Worm (Caenorhabditis elegans): Measurements from ENCODE around the gene srg-23.

ce11 chrII:3065086-3065485 lies 30.9 kb downstream of the srg-23 start:
- TF ChIP-seq zag-1 (tag; optimal IDR thresholded peaks at IDR 0.05): no peak
- TF ChIP-seq snpc-4 (tag; optimal IDR thresholded peaks at IDR 0.05): no peak
- no peak for TF ChIP-seq spr-3 (GFP tag; optimal IDR thresholded peaks at IDR 0.05)
- no peak for TF ChIP-seq pqm-1 (tag; optimal IDR thresholded peaks at IDR 0.05)
- no peak for TF ChIP-seq nhr-237 (tag; optimal IDR thresholded peaks at IDR 0.05)
- no peak for TF ChIP-seq dmd-6 (GFP tag; IDR thresholded peaks at IDR 0.05)
